Fruit fly (Drosophila melanogaster) Kc167 (cell line): ENCODE data around the gene Dbct.

Source experiments
- Myc ChIP-seq: fragments of >200 bp; optimal IDR thresholded peaks from 2 replicates; lab custom pipeline; 2017; ENCODE audit warnings: missing external identifiers
- Sin3A ChIP-seq: fragments of >200 bp; optimal IDR thresholded peaks from 2 replicates; lab custom pipeline; 2018; ENCODE audit warnings: missing external identifiers
- h ChIP-seq: fragments of >200 bp; optimal IDR thresholded peaks from 3 replicates; lab custom pipeline; 2018; ENCODE audit warnings: missing external identifiers
- insv ChIP-seq: fragments of >200 bp; optimal IDR thresholded peaks from 3 replicates; lab custom pipeline; 2018; ENCODE audit warnings: missing external identifiers
- psq ChIP-seq: fragments of >200 bp; optimal IDR thresholded peaks from 2 replicates; lab custom pipeline; 2017; ENCODE audit warnings: missing external identifiers

- TF ChIP-seq Sin3A (lab: Kevin White, UChicago) (no peak), psq (no peak), Myc (no peak), h (lab: Kevin White, UChicago) (no peak), insv (lab: Kevin White, UChicago) (no peak)
These were observed 42.1 kb downstream of the Dbct start for dm6 chrX:15127880-15128644.
